Worm (Caenorhabditis elegans): ENCODE measurements around the gene T05C12.11.
A peak's percentile ranks its signal among the peaks of the same experiment; 100 is the strongest.

ce11 chrII:8143278-8143931 lies 26.9 kb downstream of the T05C12.11 start, which contains the start of the genes ints-11 and rpl-10:
- no peak for TF ChIP-seq dao-5 (tag; optimal IDR thresholded peaks at IDR 0.05)
- peak; percentile 76 for TF ChIP-seq W03F9.2 (tag; optimal IDR thresholded peaks at IDR 0.05)
- TF ChIP-seq him-1 (tag; optimal IDR thresholded peaks at IDR 0.05): no peak
